ENCODE assay signal across 4 worm cellular contexts in the genomic region with DNA sequence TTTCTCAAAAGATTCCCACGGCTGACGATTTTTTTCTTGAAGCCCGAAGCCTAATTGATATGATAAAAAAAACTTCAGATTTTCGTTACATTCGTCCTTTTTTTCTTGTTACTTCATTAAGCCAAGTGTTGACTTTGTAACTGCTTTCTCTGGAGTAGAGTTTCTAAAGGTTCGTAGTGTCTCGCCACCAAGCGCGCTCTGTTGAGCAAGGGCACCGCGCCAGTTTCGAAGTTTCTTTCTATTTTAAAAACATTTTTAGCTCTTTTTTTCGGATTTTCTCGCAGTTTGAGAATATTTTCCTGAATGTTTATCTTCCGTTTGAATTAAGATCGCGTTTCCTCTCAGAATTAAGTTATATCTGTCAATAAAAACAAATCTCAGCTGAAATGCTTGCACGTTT.
TF ChIP-seq lines count a peak whose summit lies in the region.

No protein-coding gene starts in this region.

TF ChIP-seq in whole organism, L1 larva, 84 proteins besides CTCF, POLR2A, EP300 and RAD21:
- TF ChIP-seq sup-37 (GFP tag; optimal IDR thresholded peaks at IDR 0.05; lab: Kevin White, UChicago) (no peak), efl-1 (optimal IDR thresholded peaks at IDR 0.05; lab: Kevin White, UChicago) (peak; percentile 56 to 69), efl-1 (GFP tag; optimal IDR thresholded peaks at IDR 0.05 in 1 of 2; lab: Kevin White, UChicago) (peak in 1 of 2 experiments; percentile 27), lin-35 (GFP tag; optimal IDR thresholded peaks at IDR 0.05; lab: Kevin White, UChicago) (peak in 1 of 2 experiments; percentile 2), dpl-1 (GFP tag; optimal IDR thresholded peaks at IDR 0.05; lab: Kevin White, UChicago) (peak in 1 of 3 experiments; percentile 48)

TF ChIP-seq in whole organism, L2 larva, 48 proteins besides CTCF, POLR2A, EP300 and RAD21:
- no peak for TF ChIP-seq nhr-23 (tag; optimal IDR thresholded peaks at IDR 0.05; lab: Kevin White, UChicago)
- TF ChIP-seq lin-39 (tag; optimal IDR thresholded peaks at IDR 0.05; lab: Kevin White, UChicago) = no peak
- peak; percentile 59 for TF ChIP-seq unc-55 (GFP tag; optimal IDR thresholded peaks at IDR 0.05; lab: Kevin White, UChicago)
- no peak for TF ChIP-seq ZK546.5 (tag; optimal IDR thresholded peaks at IDR 0.05; lab: Kevin White, UChicago)
- no peak for TF ChIP-seq elt-1 (tag; optimal IDR thresholded peaks at IDR 0.05; lab: Kevin White, UChicago)
- no peak for TF ChIP-seq lsy-2 (tag; optimal IDR thresholded peaks at IDR 0.05; lab: Kevin White, UChicago)
- no peak for TF ChIP-seq skn-1 (tag; optimal IDR thresholded peaks at IDR 0.05; lab: Kevin White, UChicago)

TF ChIP-seq in whole organism, L4 larva, 104 proteins besides CTCF, POLR2A, EP300 and RAD21:
- no peak for TF ChIP-seq mxl-2 (GFP tag; conservative IDR thresholded peaks at IDR 0.05; lab: Robert Waterston, UW)
- no peak for TF ChIP-seq madf-9 (GFP tag; conservative IDR thresholded peaks at IDR 0.05; lab: Robert Waterston, UW)
- TF ChIP-seq zfp-3 (GFP tag; conservative IDR thresholded peaks at IDR 0.05; lab: Robert Waterston, UW) = no peak
- TF ChIP-seq ZK546.5 (tag; optimal IDR thresholded peaks at IDR 0.05; lab: Kevin White, UChicago) = no peak
- peak; percentile 58 for TF ChIP-seq mes-2 (tag; optimal IDR thresholded peaks at IDR 0.05; lab: Kevin White, UChicago; ENCODE audit: poor library complexity, severe bottlenecking)
- peak; percentile 6 for TF ChIP-seq unc-130 (GFP tag; optimal IDR thresholded peaks at IDR 0.05; lab: Kevin White, UChicago)
- TF ChIP-seq lin-38 (GFP tag; IDR thresholded peaks at IDR 0.05; lab: Robert Waterston, UW) = peak; percentile 52
- TF ChIP-seq F10B5.3 (tag; optimal IDR thresholded peaks at IDR 0.05; lab: Kevin White, UChicago) = no peak
- TF ChIP-seq pha-4 (GFP tag; IDR thresholded peaks at IDR 0.05; lab: Robert Waterston, UW) = no peak
- TF ChIP-seq pha-4 (tag; optimal IDR thresholded peaks at IDR 0.05; lab: Kevin White, UChicago) = no peak
- no peak for TF ChIP-seq ces-1 (GFP tag; optimal IDR thresholded peaks at IDR 0.05; lab: Kevin White, UChicago)
- TF ChIP-seq hmg-1.1 (GFP tag; IDR thresholded peaks at IDR 0.05; lab: Robert Waterston, UW) = no peak
- TF ChIP-seq Y105C5A.15 (GFP tag; IDR thresholded peaks at IDR 0.05; lab: Robert Waterston, UW) = no peak
- no peak for TF ChIP-seq snpc-4 (tag; optimal IDR thresholded peaks at IDR 0.05; lab: Kevin White, UChicago)
- no peak for TF ChIP-seq nhr-48 (tag; optimal IDR thresholded peaks at IDR 0.05; lab: Kevin White, UChicago)
TF ChIP-seq in whole organism, L4 larva: peak in this region for 3.

TF ChIP-seq in whole organism, young adult, 124 proteins besides CTCF, POLR2A, EP300 and RAD21:
- no peak for TF ChIP-seq ceh-27 (GFP tag; optimal IDR thresholded peaks at IDR 0.05; lab: Kevin White, UChicago)
- TF ChIP-seq T07F8.4 (tag; optimal IDR thresholded peaks at IDR 0.05; lab: Kevin White, UChicago) = no peak
- TF ChIP-seq ceh-100 (GFP tag; IDR thresholded peaks at IDR 0.05; lab: Robert Waterston, UW) = peak; percentile 85
- TF ChIP-seq mes-4 (tag; optimal IDR thresholded peaks at IDR 0.05; lab: Kevin White, UChicago) = no peak
- TF ChIP-seq efl-1 (GFP tag; optimal IDR thresholded peaks at IDR 0.05; lab: Kevin White, UChicago) = peak; percentile 52
- peak; percentile 14 for TF ChIP-seq lsl-1 (GFP tag; optimal IDR thresholded peaks at IDR 0.05; lab: Kevin White, UChicago)
- TF ChIP-seq nfya-1 (tag; optimal IDR thresholded peaks at IDR 0.05; lab: Kevin White, UChicago; ENCODE audit: borderline replicate concordance, insufficient read depth) = no peak
- TF ChIP-seq F33H1.4 (GFP tag; IDR thresholded peaks at IDR 0.05; lab: Robert Waterston, UW) = no peak
- TF ChIP-seq ceh-79 (tag; optimal IDR thresholded peaks at IDR 0.05; lab: Kevin White, UChicago) = no peak
- TF ChIP-seq chd-7 (tag; optimal IDR thresholded peaks at IDR 0.05; lab: Kevin White, UChicago) = no peak
- no peak for TF ChIP-seq lin-35 (GFP tag; optimal IDR thresholded peaks at IDR 0.05; lab: Kevin White, UChicago)
- no peak for TF ChIP-seq F49E8.2 (tag; optimal IDR thresholded peaks at IDR 0.05; lab: Kevin White, UChicago; ENCODE audit: insufficient read depth)
- no peak for TF ChIP-seq Y67H2A.10 (GFP tag; conservative IDR thresholded peaks at IDR 0.05; lab: Robert Waterston, UW)
- TF ChIP-seq madf-8 (GFP tag; conservative IDR thresholded peaks at IDR 0.05; lab: Robert Waterston, UW) = no peak
- no peak for TF ChIP-seq unc-62 (GFP tag; optimal IDR thresholded peaks at IDR 0.05; lab: Kevin White, UChicago)
- no peak for TF ChIP-seq mel-28 (tag; optimal IDR thresholded peaks at IDR 0.05; lab: Kevin White, UChicago; ENCODE audit: borderline replicate concordance)
- no peak for TF ChIP-seq tbp1 (GFP tag; optimal IDR thresholded peaks at IDR 0.05; lab: Kevin White, UChicago)
- no peak for TF ChIP-seq snpc-1.3 (tag; optimal IDR thresholded peaks at IDR 0.05; lab: Kevin White, UChicago; ENCODE audit: insufficient read depth)
- peak; percentile 15 for TF ChIP-seq dpl-1 (GFP tag; optimal IDR thresholded peaks at IDR 0.05; lab: Kevin White, UChicago)
- no peak for TF ChIP-seq ztf-6 (GFP tag; IDR thresholded peaks at IDR 0.05; lab: Robert Waterston, UW)
